Worm (Caenorhabditis elegans) whole organism, late embryonic: ENCODE data around the gene cyp-33C2.

Experiments
- pha-4 ChIP-seq: fragments of 150-350 bp; optimal IDR thresholded peaks from 2 replicates; lab custom pipeline; 2018; ENCODE audit warnings: missing biosample characterization, missing genetic modification reagents, missing genetic modification characterization
- tbx-2 ChIP-seq: sonication (generic microtip); optimal IDR thresholded peaks from 2 replicates; lab custom pipeline; 2016; ENCODE audit warnings: missing genetic modification characterization, missing compliant biosample characterization
- unc-42 ChIP-seq: sonication (generic microtip); optimal IDR thresholded peaks from 2 replicates; lab custom pipeline; 2016; ENCODE audit warnings: missing genotype, missing genetic modification characterization, missing compliant biosample characterization

ce11 chrV:2179214-2179613, 4.1 kb upstream of the cyp-33C2 start, which contains the start of gene cyp-33C1:
- no peak for TF ChIP-seq pha-4
- no peak for TF ChIP-seq unc-42 (tag; lab: Kevin White, UChicago)
- no peak for TF ChIP-seq tbx-2 (tag; lab: Kevin White, UChicago)
